Fruit fly (Drosophila melanogaster): ENCODE results near the gene Spn77Bb.

Gene Spn77Bb

DNA sequence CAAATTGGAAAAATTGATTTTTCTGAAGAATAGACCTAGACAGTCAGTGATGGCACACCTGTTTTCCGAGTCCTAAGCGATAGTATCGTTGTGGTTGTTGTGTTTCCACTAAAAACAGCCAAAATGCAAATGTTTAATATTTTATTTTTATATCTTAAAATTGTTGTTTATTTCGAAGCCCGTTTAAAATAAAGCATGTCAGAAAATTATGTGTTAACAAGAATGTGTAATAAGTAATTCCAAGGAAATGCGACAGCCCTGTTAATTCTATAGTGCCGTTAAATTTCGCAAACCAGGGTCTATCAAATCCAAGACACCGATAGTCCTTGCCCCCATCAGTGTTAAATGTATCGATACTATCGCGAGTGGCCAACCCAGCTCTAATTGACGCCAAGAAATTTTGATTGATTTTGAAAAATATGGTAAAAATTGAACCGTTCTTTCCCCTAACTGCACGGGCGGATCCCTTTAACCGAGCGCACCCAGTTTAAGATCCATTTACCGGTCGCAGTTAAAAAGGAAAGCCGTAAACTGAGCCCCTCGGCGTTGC is 18.6 kb upstream of the Spn77Bb start, which contains the start of gene Pex23 (continued):
- TF ChIP-seq knrl (GFP tag; IDR thresholded peaks at IDR 0.05; ENCODE audit: partially characterized antibody), result peak; percentile 99
- peak; percentile 89 for TF ChIP-seq CG8290 (GFP tag; optimal IDR thresholded peaks at IDR 0.05)
- peak; percentile 49 to 87 for TF ChIP-seq CG8290 (tag; optimal IDR thresholded peaks at IDR 0.05)
- peak; percentile 76 for TF ChIP-seq CG33213 (GFP tag; optimal IDR thresholded peaks at IDR 0.05)
- peak; percentile 63 for TF ChIP-seq stwl (tag; optimal IDR thresholded peaks at IDR 0.05)
- TF ChIP-seq grn (GFP tag; optimal IDR thresholded peaks at IDR 0.05), result peak; percentile 14
- peak; percentile 69 for TF ChIP-seq CG14050 (GFP tag; IDR thresholded peaks at IDR 0.05)
- peak; percentile 96 for TF ChIP-seq bbx (GFP tag; IDR thresholded peaks at IDR 0.05; ENCODE audit: partially characterized antibody)
- TF ChIP-seq sug (tag; optimal IDR thresholded peaks at IDR 0.05), result peak; percentile 88
- peak; percentile 65 for TF ChIP-seq pnt (GFP tag; optimal IDR thresholded peaks at IDR 0.05)
- TF ChIP-seq CG16813 (GFP tag; IDR thresholded peaks at IDR 0.05; ENCODE audit: partially characterized antibody), result peak; percentile 99
- TF ChIP-seq NC2α (GFP tag; optimal IDR thresholded peaks at IDR 0.05), result peak; percentile 47
- peak; percentile 75 for TF ChIP-seq Rx (GFP tag; IDR thresholded peaks at IDR 0.05)
- TF ChIP-seq dm (GFP tag; optimal IDR thresholded peaks at IDR 0.05), result peak; percentile 45
- peak; percentile 83 for TF ChIP-seq chn (GFP tag; optimal IDR thresholded peaks at IDR 0.05)
- no peak for TF ChIP-seq yki (optimal IDR thresholded peaks at IDR 0.05)
- TF ChIP-seq grau (tag; optimal IDR thresholded peaks at IDR 0.05), result peak; percentile 77
- peak; percentile 46 for TF ChIP-seq jumu (GFP tag; optimal IDR thresholded peaks at IDR 0.05)
- TF ChIP-seq CTCF (GFP tag; optimal IDR thresholded peaks at IDR 0.05), result peak; percentile 16
- TF ChIP-seq Vsx1 (GFP tag; optimal IDR thresholded peaks at IDR 0.05), result no peak
- TF ChIP-seq ssp (GFP tag; IDR thresholded peaks at IDR 0.05), result peak; percentile 89
- TF ChIP-seq twi (tag; optimal IDR thresholded peaks at IDR 0.05), result peak; percentile 72
- peak; percentile 64 for TF ChIP-seq Oaz (GFP tag; IDR thresholded peaks at IDR 0.05)
- peak; percentile 72 for TF ChIP-seq Camta (GFP tag; optimal IDR thresholded peaks at IDR 0.05)
- peak; percentile 80 to 90 for TF ChIP-seq dpn (GFP tag; optimal IDR thresholded peaks at IDR 0.05)
- peak; percentile 64 for TF ChIP-seq CG7786 (GFP tag; optimal IDR thresholded peaks at IDR 0.05)
- no peak; the same call in 1 of the 2 replicates for TF ChIP-seq GATAe (GFP tag; conservative IDR thresholded peaks at IDR 0.05)
- peak; percentile 59 for TF ChIP-seq tx (GFP tag; optimal IDR thresholded peaks at IDR 0.05)
- TF ChIP-seq tio (GFP tag; optimal IDR thresholded peaks at IDR 0.05), result no peak
- TF ChIP-seq Kr (GFP tag; optimal IDR thresholded peaks at IDR 0.05), result no peak
- peak; percentile 97 for TF ChIP-seq CG14860 (GFP tag; IDR thresholded peaks at IDR 0.05; ENCODE audit: partially characterized antibody)
- peak; percentile 77 for TF ChIP-seq dysf (GFP tag; IDR thresholded peaks at IDR 0.05)
- no peak for TF ChIP-seq CG10565 (GFP tag; optimal IDR thresholded peaks at IDR 0.05)
- no peak for TF ChIP-seq wdn (GFP tag; IDR thresholded peaks at IDR 0.05)
- peak; percentile 81 for TF ChIP-seq tgo (GFP tag; IDR thresholded peaks at IDR 0.05)

DNA sequence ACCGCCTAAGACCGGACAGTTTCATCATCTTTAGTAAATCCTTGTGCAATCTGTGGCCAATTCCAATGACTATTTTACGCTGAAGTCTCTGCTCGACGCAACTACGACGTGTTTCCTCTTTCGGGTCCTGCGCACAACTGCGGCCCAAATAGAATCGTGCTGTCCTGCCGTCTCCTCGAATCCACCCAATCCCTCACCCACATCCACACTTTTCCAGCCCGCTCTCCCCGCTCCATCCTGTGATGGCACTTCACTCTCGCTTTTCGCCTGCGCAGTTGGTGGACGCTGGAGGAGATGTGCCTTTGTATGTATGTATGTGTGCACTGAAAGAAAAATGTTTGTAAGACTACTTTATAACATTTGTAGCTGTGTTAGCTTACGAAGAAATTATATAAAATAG is 14.6 kb upstream of the Spn77Bb start, which contains the start of gene CG32225:
Gene CG32225, minus strand, starts transcription at position 142 of the 400 bp plus-strand sequence.
- TF ChIP-seq CG42726 (GFP tag; IDR thresholded peaks at IDR 0.05; ENCODE audit: partially characterized antibody) (0 out of 2 replicates have a peak, but pooled peaks have one; percentile 42), YL-1 (GFP tag; optimal IDR thresholded peaks at IDR 0.05) (no peak), lab (GFP tag; optimal IDR thresholded peaks at IDR 0.05) (peak; percentile 37), grn (GFP tag; optimal IDR thresholded peaks at IDR 0.05) (no peak), zf30C (GFP tag; optimal IDR thresholded peaks at IDR 0.05) (peak; percentile 53), crol (GFP tag; IDR thresholded peaks at IDR 0.05) (peak; percentile 92), Nf-YC (tag; optimal IDR thresholded peaks at IDR 0.05) (peak; percentile 3), Optix (GFP tag; IDR thresholded peaks at IDR 0.05) (no peak), seq (GFP tag; IDR thresholded peaks at IDR 0.05) (0 out of 2 replicates have a peak, but pooled peaks have one; percentile 10), onecut (GFP tag; IDR thresholded peaks at IDR 0.05) (peak; percentile 44; the same call in 1 of the 2 replicates), tll (GFP tag; optimal IDR thresholded peaks at IDR 0.05) (no peak), CG32767 (GFP tag; IDR thresholded peaks at IDR 0.05) (0 out of 2 replicates have a peak, but pooled peaks have one; percentile 22), CG1832 (GFP tag; optimal IDR thresholded peaks at IDR 0.05) (no peak), CG34422 (GFP tag; IDR thresholded peaks at IDR 0.05) (peak; percentile 31; the same call in 1 of the 3 replicates), CG8290 (GFP tag; optimal IDR thresholded peaks at IDR 0.05) (no peak), CG8290 (tag; optimal IDR thresholded peaks at IDR 0.05) (peak in 1 of 2 experiments; percentile 24), row (GFP tag; IDR thresholded peaks at IDR 0.05) (peak; percentile 49; the same call in 1 of the 3 replicates), fd102C (GFP tag; optimal IDR thresholded peaks at IDR 0.05) (no peak), Med (GFP tag) (peak; percentile 4), CG2120 (GFP tag; optimal IDR thresholded peaks at IDR 0.05) (peak; percentile 8)
